Worm (Caenorhabditis elegans) whole organism, young adult: ENCODE data around the gene C56A3.6.
A peak's percentile ranks its signal among the peaks of the same experiment; 100 is the strongest.

Experiments used
- B0336.3 ChIP-seq: fragments of 200-800 bp; sonication (Bioruptor generic); IDR thresholded peaks from 2 replicates; pipeline ENCODE4 v1.3.6; 2022; ENCODE audit warnings: missing genetic modification characterization, missing compliant biosample characterization
- D2030.7 ChIP-seq: fragments of 200-800 bp; sonication (Bioruptor generic); IDR thresholded peaks from 2 replicates; pipeline ENCODE4 v1.3.6; 2022; ENCODE audit warnings: missing genetic modification reagents, missing genetic modification characterization, missing compliant biosample characterization
- F10E7.11 ChIP-seq: sonication (generic microtip); optimal IDR thresholded peaks from 2 replicates; lab custom pipeline; 2017; ENCODE audit warnings: mild to moderate bottlenecking, missing genetic modification characterization, moderate library complexity, missing compliant biosample characterization
- F37B4.10 ChIP-seq: fragments of 200-800 bp; sonication (Bioruptor generic); IDR thresholded peaks from 2 replicates; pipeline ENCODE4 v1.3.6; 2022; ENCODE audit warnings: missing genetic modification characterization, missing compliant biosample characterization
- F39B2.1 ChIP-seq: fragments of 200-800 bp; sonication (Bioruptor generic); IDR thresholded peaks from 2 replicates; pipeline ENCODE4 v1.3.6; 2022; ENCODE audit warnings: missing genetic modification reagents, missing genetic modification characterization, missing compliant biosample characterization
- F49E8.2 ChIP-seq: sonication (generic microtip); optimal IDR thresholded peaks from 3 replicates; lab custom pipeline; 2017; ENCODE audit warnings: missing genetic modification characterization, mild to moderate bottlenecking, missing compliant biosample characterization, antibody characterized with exemption, moderate library complexity; ENCODE audit not compliant: insufficient read depth
- F52B5.7 ChIP-seq: sonication (generic microtip); optimal IDR thresholded peaks from 2 replicates; lab custom pipeline; 2016; ENCODE audit warnings: mild to moderate bottlenecking, missing genetic modification characterization, missing compliant biosample characterization
- Y56A3A.18 ChIP-seq: fragments of 200-800 bp; sonication (Bioruptor generic); IDR thresholded peaks from 2 replicates; pipeline ENCODE4 v1.3.6; 2022; ENCODE audit warnings: missing genetic modification reagents, missing genetic modification characterization, missing compliant biosample characterization
- ZK185.1 ChIP-seq: sonication (generic microtip); optimal IDR thresholded peaks from 2 replicates; lab custom pipeline; 2016; ENCODE audit warnings: mild to moderate bottlenecking, missing genetic modification characterization, missing compliant biosample characterization; ENCODE audit not compliant: poor library complexity, severe bottlenecking
- aptf-2 ChIP-seq: fragments of 200-800 bp; sonication (Bioruptor generic); conservative IDR thresholded peaks from 2 replicates; pipeline ENCODE4 v1.3.6; 2022; ENCODE audit warnings: missing genetic modification reagents, missing genetic modification characterization, missing compliant biosample characterization
- bed-2 ChIP-seq: fragments of 200-800 bp; sonication (Bioruptor generic); IDR thresholded peaks from 2 replicates; pipeline ENCODE4 v1.3.6; 2022; ENCODE audit warnings: missing genetic modification reagents, missing genetic modification characterization, missing compliant biosample characterization
- cebp-2 ChIP-seq: fragments of 200-800 bp; sonication (Bioruptor generic); IDR thresholded peaks from 2 replicates; pipeline ENCODE4 v1.3.6; 2022; ENCODE audit warnings: missing genetic modification characterization, missing compliant biosample characterization
- ceh-40 ChIP-seq: fragments of 200-800 bp; sonication (Bioruptor generic); IDR thresholded peaks from 2 replicates; pipeline ENCODE4 v1.3.6; 2022; ENCODE audit warnings: missing genetic modification characterization, missing compliant biosample characterization
- ceh-58 ChIP-seq: fragments of 200-800 bp; sonication (Bioruptor generic); IDR thresholded peaks from 2 replicates; pipeline ENCODE4 v1.3.6; 2022; ENCODE audit warnings: missing genetic modification characterization, missing compliant biosample characterization
- dpl-1 ChIP-seq: fragments of 150-350 bp; optimal IDR thresholded peaks from 2 replicates; lab custom pipeline; 2014; ENCODE audit warnings: missing biosample characterization, missing genetic modification reagents, missing genetic modification characterization
- efl-1 ChIP-seq: fragments of 150-350 bp; optimal IDR thresholded peaks from 2 replicates; lab custom pipeline; 2014; ENCODE audit warnings: missing biosample characterization, missing genetic modification reagents, missing genetic modification characterization
- egrh-3 ChIP-seq: fragments of 200-800 bp; sonication (Bioruptor generic); IDR thresholded peaks from 2 replicates; pipeline ENCODE4 v1.3.6; 2022; ENCODE audit warnings: missing genetic modification reagents, missing genetic modification characterization, missing compliant biosample characterization
- ets-4 ChIP-seq: fragments of 200-800 bp; sonication (Bioruptor generic); optimal IDR thresholded peaks from 2 replicates; lab custom pipeline; 2018; ENCODE audit warnings: mild to moderate bottlenecking, missing genetic modification characterization, missing compliant biosample characterization
- let-607 ChIP-seq, 2 experiments: fragments of 200-800 bp in 1 of 2; sonication (Bioruptor generic) in 1 of 2; sonication (generic microtip) in 1 of 2; optimal IDR thresholded peaks; 2 replicates each; lab custom pipeline; 2016 to 2018; ENCODE audit warnings: mild to moderate bottlenecking in 2 of 2, missing compliant biosample characterization in 2 of 2, missing genetic modification characterization in 2 of 2, moderate library complexity in 2 of 2, missing genotype in 1 of 2
- lsl-1 ChIP-seq: fragments of 200-800 bp; sonication (Bioruptor generic); optimal IDR thresholded peaks from 2 replicates; lab custom pipeline; 2018; ENCODE audit warnings: mild to moderate bottlenecking, missing genetic modification characterization, moderate library complexity, missing compliant biosample characterization
- madf-8 ChIP-seq: fragments of 200-800 bp; sonication (Bioruptor generic); conservative IDR thresholded peaks from 2 replicates; pipeline ENCODE4 v1.3.6; 2022; ENCODE audit warnings: missing genetic modification reagents, missing genetic modification characterization, missing compliant biosample characterization
- mcd-1 ChIP-seq: fragments of 200-800 bp; sonication (Bioruptor generic); IDR thresholded peaks from 2 replicates; pipeline ENCODE4 v1.3.6; 2022; ENCODE audit warnings: missing genetic modification reagents, missing genetic modification characterization, missing compliant biosample characterization
- mel-28 ChIP-seq: sonication (generic microtip); optimal IDR thresholded peaks from 2 replicates; lab custom pipeline; 2016; ENCODE audit warnings: borderline replicate concordance, mild to moderate bottlenecking, missing genetic modification characterization, missing compliant biosample characterization
- nfya-1 ChIP-seq: sonication (generic microtip); optimal IDR thresholded peaks from 2 replicates; lab custom pipeline; 2017; ENCODE audit warnings: antibody characterized with exemption, missing compliant biosample characterization, missing genetic modification characterization, borderline replicate concordance; ENCODE audit not compliant: insufficient read depth
- nfya-2 ChIP-seq: fragments of 200-800 bp; sonication (Bioruptor generic); IDR thresholded peaks from 2 replicates; pipeline ENCODE4 v1.3.6; 2022; ENCODE audit warnings: missing genetic modification reagents, missing genetic modification characterization, missing compliant biosample characterization
- nhr-120 ChIP-seq: fragments of 200-800 bp; sonication (Bioruptor generic); IDR thresholded peaks from 2 replicates; pipeline ENCODE4 v1.3.6; 2022; ENCODE audit warnings: missing genetic modification characterization, missing compliant biosample characterization
- nhr-27 ChIP-seq: fragments of 200-800 bp; sonication (Bioruptor generic); optimal IDR thresholded peaks from 2 replicates; lab custom pipeline; 2018; ENCODE audit warnings: mild to moderate bottlenecking, missing genetic modification characterization, moderate library complexity, missing compliant biosample characterization
- nhr-80 ChIP-seq: sonication (generic microtip); optimal IDR thresholded peaks from 2 replicates; lab custom pipeline; 2016; ENCODE audit warnings: missing genetic modification characterization, missing compliant biosample characterization
- repo-1 ChIP-seq: sonication (generic microtip); optimal IDR thresholded peaks from 2 replicates; lab custom pipeline; 2017; ENCODE audit warnings: mild to moderate bottlenecking, missing genetic modification characterization, missing compliant biosample characterization
- snpc-3.4 ChIP-seq: sonication (generic microtip); optimal IDR thresholded peaks from 2 replicates; lab custom pipeline; 2017; ENCODE audit warnings: missing genetic modification characterization, mild to moderate bottlenecking, missing compliant biosample characterization, antibody characterized with exemption, moderate library complexity, missing genotype, missing genetic modification reagents
- somi-1 ChIP-seq: fragments of 200-800 bp; sonication (Bioruptor generic); optimal IDR thresholded peaks from 2 replicates; lab custom pipeline; 2018; ENCODE audit warnings: mild to moderate bottlenecking, missing genetic modification characterization, missing compliant biosample characterization
- sptf-2 ChIP-seq: fragments of 200-800 bp; sonication (Bioruptor generic); optimal IDR thresholded peaks from 2 replicates; lab custom pipeline; 2018; ENCODE audit warnings: mild to moderate bottlenecking, missing genetic modification characterization, missing compliant biosample characterization
- tbp1 ChIP-seq: fragments of 200-800 bp; sonication (Bioruptor generic); optimal IDR thresholded peaks from 2 replicates; lab custom pipeline; 2018; ENCODE audit warnings: mild to moderate bottlenecking, missing genetic modification characterization, missing compliant biosample characterization
- tlf-1 ChIP-seq: fragments of 200-800 bp; sonication (Bioruptor generic); optimal IDR thresholded peaks from 2 replicates; lab custom pipeline; 2018; ENCODE audit warnings: mild to moderate bottlenecking, missing genetic modification characterization, missing compliant biosample characterization
- xnd-1 ChIP-seq: sonication (generic microtip); optimal IDR thresholded peaks from 2 replicates; lab custom pipeline; 2016; ENCODE audit warnings: missing genotype, missing genetic modification reagents, missing genetic modification characterization, missing compliant biosample characterization
- ztf-18 ChIP-seq: sonication (generic microtip); optimal IDR thresholded peaks from 2 replicates; lab custom pipeline; 2016; ENCODE audit warnings: missing genotype, mild to moderate bottlenecking, missing genetic modification characterization, missing compliant biosample characterization
- ztf-25 ChIP-seq: fragments of 200-800 bp; sonication (Bioruptor generic); IDR thresholded peaks from 2 replicates; pipeline ENCODE4 v1.3.6; 2022; ENCODE audit warnings: missing genetic modification reagents, missing genetic modification characterization, missing compliant biosample characterization
- ztf-28 ChIP-seq: fragments of 200-800 bp; sonication (Bioruptor generic); IDR thresholded peaks from 2 replicates; pipeline ENCODE4 v1.3.6; 2022; ENCODE audit warnings: missing genetic modification reagents, missing genetic modification characterization, missing compliant biosample characterization

C56A3.6 gene

DNA sequence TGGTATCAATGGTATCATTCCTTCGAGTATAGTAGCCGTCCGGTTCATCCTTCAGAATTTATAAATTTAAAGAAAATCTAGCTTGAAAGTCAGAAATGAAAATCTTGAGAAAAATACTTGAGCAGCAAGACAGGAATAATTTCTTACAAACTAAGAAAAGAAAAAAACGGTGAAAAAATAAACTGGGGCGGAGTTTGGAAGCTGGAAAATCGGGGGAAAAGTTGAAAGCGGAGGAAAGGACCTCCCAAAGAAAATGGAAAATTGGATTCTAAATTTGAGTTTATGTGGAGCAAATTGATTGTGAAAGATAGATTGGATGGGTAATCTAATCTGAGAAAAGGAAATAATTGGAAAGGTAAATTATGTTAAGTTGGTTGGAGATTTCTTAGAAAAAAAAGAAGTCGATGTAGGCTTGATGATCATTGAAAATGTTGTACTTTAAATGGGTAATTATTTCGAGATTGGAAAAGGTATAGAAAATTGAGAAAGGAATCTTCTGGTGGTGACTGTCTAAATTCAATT, 20.1 kb downstream of the C56A3.6 start, which contains the start of gene frpr-5:
frpr-5 (minus strand) TSS at position 51 of the 522 bp plus-strand sequence.
- TF ChIP-seq somi-1 (GFP tag; lab: Kevin White, UChicago) (no peak), ztf-25 (GFP tag; lab: Robert Waterston, UW) (no peak), nfya-1 (no peak), egrh-3 (GFP tag; lab: Robert Waterston, UW) (no peak), B0336.3 (GFP tag; lab: Robert Waterston, UW) (no peak), nhr-80 (tag; lab: Kevin White, UChicago) (no peak), dpl-1 (GFP tag; lab: Kevin White, UChicago) (no peak), F49E8.2 (tag; lab: Kevin White, UChicago) (no peak), ZK185.1 (no peak)

DNA sequence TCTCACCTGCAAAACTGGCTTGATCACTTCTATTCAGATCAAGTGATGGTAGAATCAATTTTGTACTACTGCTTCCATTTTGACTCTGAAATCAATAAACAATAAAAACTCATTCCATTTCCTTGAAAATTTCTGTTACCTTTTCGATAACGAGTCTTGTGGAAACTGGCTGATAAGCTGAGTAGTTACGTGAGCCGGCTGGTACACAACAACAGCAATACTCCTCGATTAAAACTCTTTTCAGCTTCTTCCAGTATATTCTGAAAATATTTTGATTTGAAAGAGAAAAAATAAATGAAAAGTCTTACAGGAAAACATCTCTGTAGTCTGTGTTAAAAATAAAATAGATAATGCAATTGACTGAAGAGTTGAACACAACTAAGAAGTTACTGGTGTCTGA, 23.7 kb downstream of the C56A3.6 start:
- TF ChIP-seq bed-2 (GFP tag; lab: Robert Waterston, UW): no peak
- no peak for TF ChIP-seq F39B2.1 (GFP tag; lab: Robert Waterston, UW)
- TF ChIP-seq F52B5.7 (tag; lab: Kevin White, UChicago): no peak
- TF ChIP-seq tbp1 (GFP tag; lab: Kevin White, UChicago): no peak
- no peak for TF ChIP-seq nhr-120
- no peak for TF ChIP-seq mcd-1 (GFP tag; lab: Robert Waterston, UW)
- no peak for TF ChIP-seq madf-8
- no peak for TF ChIP-seq cebp-2 (GFP tag; lab: Robert Waterston, UW)
- no peak for TF ChIP-seq nhr-27 (tag; lab: Kevin White, UChicago)
- TF ChIP-seq aptf-2 (GFP tag; lab: Robert Waterston, UW): no peak
- no peak for TF ChIP-seq mel-28 (tag; lab: Kevin White, UChicago)

- TF ChIP-seq repo-1 (tag; lab: Kevin White, UChicago): no peak
- TF ChIP-seq sptf-2 (GFP tag; lab: Kevin White, UChicago): no peak
- peak; percentile 67 for TF ChIP-seq nhr-80 (tag; lab: Kevin White, UChicago)
Measured at ce11 chrV:13530698-13531097, 25.5 kb downstream of the C56A3.6 start, which contains the start of gene ttr-44. Gene ttr-44 (minus strand): TSS chrV:13530744.

DNA sequence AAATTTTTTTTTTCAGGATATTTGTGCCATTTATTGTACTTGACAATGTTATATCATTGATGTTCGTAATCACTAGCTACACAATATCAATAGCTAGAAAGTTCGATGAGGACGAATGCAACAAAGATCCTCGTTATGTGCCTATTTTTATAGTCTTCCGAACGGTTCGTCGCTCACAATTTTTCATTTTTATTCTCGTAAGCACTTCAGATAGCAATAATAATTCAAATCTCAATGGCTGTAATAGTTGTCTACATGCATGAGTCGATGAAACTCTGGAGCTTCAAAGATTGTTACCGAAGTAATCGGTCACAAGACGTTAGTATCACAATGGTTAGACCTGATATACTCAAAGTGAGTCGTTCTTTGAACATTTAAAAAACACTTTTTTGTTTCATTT, 27.0 kb downstream of the C56A3.6 start:
- TF ChIP-seq let-607 (tag; optimal IDR thresholded peaks at IDR 0.05; lab: Kevin White, UChicago) (no peak), Y56A3A.18 (no peak), F39B2.1 (GFP tag; lab: Robert Waterston, UW) (no peak), tbp1 (GFP tag; lab: Kevin White, UChicago) (no peak), ets-4 (GFP tag; lab: Kevin White, UChicago) (no peak), nfya-2 (GFP tag; lab: Robert Waterston, UW) (no peak), ztf-18 (tag; lab: Kevin White, UChicago) (no peak), ceh-58 (GFP tag; lab: Robert Waterston, UW) (no peak), nhr-80 (tag; lab: Kevin White, UChicago) (no peak), ceh-40 (no peak), F10E7.11 (tag; lab: Kevin White, UChicago) (no peak), F37B4.10 (GFP tag; lab: Robert Waterston, UW) (no peak), tlf-1 (GFP tag; lab: Kevin White, UChicago) (no peak), lsl-1 (GFP tag; lab: Kevin White, UChicago) (no peak), xnd-1 (tag; lab: Kevin White, UChicago) (no peak), D2030.7 (GFP tag; lab: Robert Waterston, UW) (no peak), ztf-28 (GFP tag; lab: Robert Waterston, UW) (no peak), efl-1 (GFP tag; lab: Kevin White, UChicago) (no peak), snpc-3.4 (tag; lab: Kevin White, UChicago) (no peak)
